Worm (Caenorhabditis elegans) whole organism, mixed stage, embryonic: ENCODE data around the gene B0280.2.

Experiments used
- bed-3 ChIP-seq: fragments of 200-800 bp; sonication (Bioruptor generic); optimal IDR thresholded peaks from 3 replicates; lab custom pipeline; 2018; ENCODE audit warnings: mild to moderate bottlenecking, missing genetic modification characterization, moderate library complexity, missing compliant biosample characterization
- blmp-1 ChIP-seq: fragments of 150-350 bp; optimal IDR thresholded peaks from 2 replicates; lab custom pipeline; 2014; ENCODE audit warnings: missing biosample characterization, missing genetic modification characterization
- ceh-39 ChIP-seq: fragments of 150-350 bp; optimal IDR thresholded peaks from 2 replicates; lab custom pipeline; 2014; ENCODE audit warnings: missing biosample characterization, missing genetic modification characterization
- ceh-43 ChIP-seq: fragments of 200-800 bp; sonication (Bioruptor generic); optimal IDR thresholded peaks from 2 replicates; lab custom pipeline; 2018; ENCODE audit warnings: mild to moderate bottlenecking, missing genetic modification characterization, moderate library complexity, missing compliant biosample characterization
- ceh-83 ChIP-seq: fragments of 200-800 bp; sonication (Bioruptor generic); optimal IDR thresholded peaks from 2 replicates; lab custom pipeline; 2018; ENCODE audit warnings: mild to moderate bottlenecking, missing genetic modification characterization, missing compliant biosample characterization
- ces-1 ChIP-seq: fragments of 150-350 bp; optimal IDR thresholded peaks from 2 replicates; lab custom pipeline; 2014; ENCODE audit warnings: missing biosample characterization, missing genetic modification reagents, missing genetic modification characterization
- drap-1 ChIP-seq: fragments of 200-800 bp; sonication (Bioruptor generic); optimal IDR thresholded peaks from 3 replicates; lab custom pipeline; 2018; ENCODE audit warnings: mild to moderate bottlenecking, missing genetic modification characterization, missing compliant biosample characterization
- elt-3 ChIP-seq: fragments of 150-350 bp; optimal IDR thresholded peaks from 2 replicates; lab custom pipeline; 2014; ENCODE audit warnings: missing biosample characterization, missing genetic modification characterization
- flh-1 ChIP-seq: fragments of 200-800 bp; sonication (Bioruptor generic); optimal IDR thresholded peaks from 2 replicates; lab custom pipeline; 2018; ENCODE audit warnings: mild to moderate bottlenecking, missing genetic modification characterization, moderate library complexity, missing compliant biosample characterization
- ham-2 ChIP-seq: fragments of 200-800 bp; sonication (Bioruptor generic); optimal IDR thresholded peaks from 2 replicates; lab custom pipeline; 2018; ENCODE audit warnings: mild to moderate bottlenecking, missing genetic modification characterization, missing compliant biosample characterization
- hlh-1 ChIP-seq: fragments of 150-350 bp; optimal IDR thresholded peaks from 2 replicates; lab custom pipeline; 2014; ENCODE audit warnings: missing biosample characterization, missing genetic modification reagents, missing genetic modification characterization
- lin-13 ChIP-seq: fragments of 150-350 bp; optimal IDR thresholded peaks from 2 replicates; lab custom pipeline; 2014; ENCODE audit warnings: missing biosample characterization, missing genetic modification characterization
- lin-32 ChIP-seq: fragments of 200-800 bp; sonication (Bioruptor generic); optimal IDR thresholded peaks from 2 replicates; lab custom pipeline; 2018; ENCODE audit warnings: mild to moderate bottlenecking, missing genetic modification characterization, missing compliant biosample characterization
- lsy-2 ChIP-seq: fragments of 150-350 bp; optimal IDR thresholded peaks from 2 replicates; lab custom pipeline; 2014; ENCODE audit warnings: missing biosample characterization, missing genetic modification characterization
- mep-1 ChIP-seq: fragments of 150-350 bp; optimal IDR thresholded peaks from 2 replicates; lab custom pipeline; 2017; ENCODE audit warnings: missing biosample characterization, missing genetic modification reagents, missing genetic modification characterization, inconsistent platforms
- mls-2 ChIP-seq: sonication (generic microtip); optimal IDR thresholded peaks from 2 replicates; lab custom pipeline; 2016; ENCODE audit warnings: mild to moderate bottlenecking, missing genetic modification characterization, moderate library complexity, missing compliant biosample characterization
- nhr-2 ChIP-seq: fragments of 150-350 bp; optimal IDR thresholded peaks from 2 replicates; lab custom pipeline; 2014; ENCODE audit warnings: missing biosample characterization, missing genetic modification characterization
- nhr-237 ChIP-seq: fragments of 150-350 bp; optimal IDR thresholded peaks from 2 replicates; lab custom pipeline; 2014; ENCODE audit warnings: missing biosample characterization, missing genetic modification characterization
- nhr-28 ChIP-seq: fragments of 150-350 bp; optimal IDR thresholded peaks from 2 replicates; lab custom pipeline; 2014; ENCODE audit warnings: missing biosample characterization, missing genetic modification characterization
- nhr-76 ChIP-seq: sonication (generic microtip); optimal IDR thresholded peaks from 2 replicates; lab custom pipeline; 2017; ENCODE audit warnings: missing biosample characterization, missing genetic modification characterization
- sem-2 ChIP-seq: fragments of 200-800 bp; sonication (Bioruptor generic); optimal IDR thresholded peaks from 2 replicates; lab custom pipeline; 2018; ENCODE audit warnings: mild to moderate bottlenecking, missing genetic modification characterization, missing compliant biosample characterization
- snpc-4 ChIP-seq: fragments of 150-350 bp; optimal IDR thresholded peaks from 2 replicates; lab custom pipeline; 2014; ENCODE audit warnings: missing biosample characterization, missing genetic modification characterization
- sptf-1 ChIP-seq: sonication (generic microtip); optimal IDR thresholded peaks from 2 replicates; lab custom pipeline; 2017; ENCODE audit warnings: mild to moderate bottlenecking, missing genetic modification characterization, moderate library complexity, missing compliant biosample characterization
- tbx-8 ChIP-seq: fragments of 200-800 bp; sonication (Bioruptor generic); optimal IDR thresholded peaks from 2 replicates; lab custom pipeline; 2018; ENCODE audit warnings: mild to moderate bottlenecking, missing genetic modification characterization, moderate library complexity, missing compliant biosample characterization
- unc-120 ChIP-seq: sonication (generic microtip); optimal IDR thresholded peaks from 2 replicates; lab custom pipeline; 2017; ENCODE audit warnings: missing genetic modification characterization, missing compliant biosample characterization; ENCODE audit not compliant: poor library complexity, severe bottlenecking
- unc-39 ChIP-seq: fragments of 150-350 bp; optimal IDR thresholded peaks from 2 replicates; lab custom pipeline; 2014; ENCODE audit warnings: missing biosample characterization, missing genetic modification characterization
- unc-62 ChIP-seq: fragments of 150-350 bp; optimal IDR thresholded peaks from 2 replicates; lab custom pipeline; 2014; ENCODE audit warnings: missing biosample characterization, missing genetic modification reagents, missing genetic modification characterization
- zip-8 ChIP-seq: fragments of 150-350 bp; optimal IDR thresholded peaks from 2 replicates; lab custom pipeline; 2014; ENCODE audit warnings: missing biosample characterization, missing genetic modification characterization
- ztf-11 ChIP-seq: fragments of 150-350 bp; optimal IDR thresholded peaks from 2 replicates; lab custom pipeline; 2014; ENCODE audit warnings: missing biosample characterization, missing genetic modification characterization

Gene B0280.2

ce11 chrIII:7083106-7083505 lies 41.4 kb upstream of the B0280.2 start:
- TF ChIP-seq nhr-76 (tag; lab: Kevin White, UChicago) (no peak), ham-2 (no peak), flh-1 (no peak), nhr-237 (tag; lab: Kevin White, UChicago) (no peak), lsy-2 (tag; lab: Kevin White, UChicago) (no peak), bed-3 (GFP tag; lab: Kevin White, UChicago) (no peak), elt-3 (no peak)

ce11 chrIII:7084908-7085307 lies 39.6 kb upstream of the B0280.2 start, which contains the start of gene tofu-7:
TSS of gene tofu-7 (minus strand) at chrIII:7085018.
- TF ChIP-seq nhr-2 (tag; lab: Kevin White, UChicago) (no peak), lin-32 (GFP tag; lab: Kevin White, UChicago) (no peak), unc-39 (tag; lab: Kevin White, UChicago) (no peak), ham-2 (no peak), elt-3 (no peak), tbx-8 (GFP tag; lab: Kevin White, UChicago) (no peak), lin-13 (no peak), zip-8 (tag; lab: Kevin White, UChicago) (no peak), ceh-83 (GFP tag; lab: Kevin White, UChicago) (no peak)

ce11 chrIII:7087180-7087579 lies 37.3 kb upstream of the B0280.2 start:
- TF ChIP-seq unc-120 (tag; lab: Kevin White, UChicago): no peak
- TF ChIP-seq ces-1 (GFP tag; lab: Kevin White, UChicago): no peak
- no peak for TF ChIP-seq mls-2 (tag; lab: Kevin White, UChicago)
- no peak for TF ChIP-seq nhr-2 (tag; lab: Kevin White, UChicago)

- TF ChIP-seq ceh-39 (tag; lab: Kevin White, UChicago) (peak; percentile 80), mep-1 (tag; lab: Kevin White, UChicago) (peak; percentile 27), ceh-43 (GFP tag; lab: Kevin White, UChicago) (no peak), nhr-237 (tag; lab: Kevin White, UChicago) (no peak), lin-13 (no peak), ces-1 (GFP tag; lab: Kevin White, UChicago) (peak; percentile 4)
Measured at ce11 chrIII:7087691-7088323, 36.7 kb upstream of the B0280.2 start, which contains the start of gene fubl-2. TSS of gene fubl-2 (minus strand) at chrIII:7087741.

- TF ChIP-seq unc-62 (GFP tag; lab: Kevin White, UChicago): no peak
- TF ChIP-seq sem-2 (GFP tag; lab: Kevin White, UChicago): no peak
- TF ChIP-seq blmp-1: no peak
- TF ChIP-seq flh-1: no peak
- TF ChIP-seq ztf-11 (tag; lab: Kevin White, UChicago): no peak
- TF ChIP-seq bed-3 (GFP tag; lab: Kevin White, UChicago): no peak
- no peak for TF ChIP-seq nhr-28
- no peak for TF ChIP-seq unc-39 (tag; lab: Kevin White, UChicago)
- no peak for TF ChIP-seq sptf-1 (tag; lab: Kevin White, UChicago)
- no peak for TF ChIP-seq nhr-76 (tag; lab: Kevin White, UChicago)
- no peak for TF ChIP-seq elt-3
- TF ChIP-seq lsy-2 (tag; lab: Kevin White, UChicago): no peak
Measured at ce11 chrIII:7090545-7090944, 33.9 kb upstream of the B0280.2 start, which contains the start of gene ZK418.10. TSS of gene ZK418.10 (minus strand) at chrIII:7090692.

- no peak for TF ChIP-seq ham-2
- no peak for TF ChIP-seq ceh-83 (GFP tag; lab: Kevin White, UChicago)
- TF ChIP-seq mep-1 (tag; lab: Kevin White, UChicago): no peak
- TF ChIP-seq nhr-28: no peak
- TF ChIP-seq lin-32 (GFP tag; lab: Kevin White, UChicago): no peak
- TF ChIP-seq snpc-4 (tag; lab: Kevin White, UChicago): no peak
Measured at ce11 chrIII:7091042-7091441, 33.4 kb upstream of the B0280.2 start, which contains the start of gene ZK418.2. TSS of gene ZK418.2 (plus strand) at chrIII:7091342.

ce11 chrIII:7095156-7095555 lies 29.3 kb upstream of the B0280.2 start, which contains the start of gene nhr-9:
TSS of gene nhr-9 (plus strand) at chrIII:7095462.
- no peak for TF ChIP-seq lin-13
- TF ChIP-seq unc-120 (tag; lab: Kevin White, UChicago): no peak
- no peak for TF ChIP-seq nhr-2 (tag; lab: Kevin White, UChicago)
- no peak for TF ChIP-seq drap-1 (GFP tag; lab: Kevin White, UChicago)
- no peak for TF ChIP-seq lin-32 (GFP tag; lab: Kevin White, UChicago)
- TF ChIP-seq ztf-11 (tag; lab: Kevin White, UChicago): no peak
- no peak for TF ChIP-seq hlh-1 (tag; lab: Kevin White, UChicago)
